Worm (Caenorhabditis elegans): ENCODE data around the gene srd-63.

The srd-63 gene

ce11 chrV:16370039-16370438 lies 23.6 kb downstream of the srd-63 start (continued):
- TF ChIP-seq rec-8 (tag; optimal IDR thresholded peaks at IDR 0.05) (peak; percentile 81 to 89), ama-1 (optimal IDR thresholded peaks at IDR 0.05) (no peak), ama-1 (GFP tag; optimal IDR thresholded peaks at IDR 0.05) (peak; percentile 51 to 59), somi-1 (GFP tag; optimal IDR thresholded peaks at IDR 0.05) (peak; percentile 45), snpc-4 (GFP tag; optimal IDR thresholded peaks at IDR 0.05) (peak; percentile 80), snpc-4 (tag; optimal IDR thresholded peaks at IDR 0.05) (peak; percentile 39 to 89 (median 82)), bed-2 (GFP tag; IDR thresholded peaks at IDR 0.05) (0 out of 2 replicates have a peak, but pooled peaks have one; percentile 60), hrde-1 (tag; optimal IDR thresholded peaks at IDR 0.05; ENCODE audit: borderline replicate concordance) (peak; percentile 89), nhr-27 (tag; optimal IDR thresholded peaks at IDR 0.05) (peak; percentile 67), D2030.7 (GFP tag; IDR thresholded peaks at IDR 0.05) (peak; percentile 89), sdz-38 (tag; optimal IDR thresholded peaks at IDR 0.05) (no peak), lin-26 (GFP tag; IDR thresholded peaks at IDR 0.05) (peak; percentile 93), aptf-3 (GFP tag; IDR thresholded peaks at IDR 0.05) (0 out of 2 replicates have a peak, but pooled peaks have one; percentile 35), F39B2.1 (GFP tag; IDR thresholded peaks at IDR 0.05) (no peak), hmg-1.2 (GFP tag; IDR thresholded peaks at IDR 0.05) (peak; percentile 77), lsy-27 (tag; optimal IDR thresholded peaks at IDR 0.05; ENCODE audit: borderline replicate concordance, insufficient read depth) (peak; percentile 59)

DNA sequence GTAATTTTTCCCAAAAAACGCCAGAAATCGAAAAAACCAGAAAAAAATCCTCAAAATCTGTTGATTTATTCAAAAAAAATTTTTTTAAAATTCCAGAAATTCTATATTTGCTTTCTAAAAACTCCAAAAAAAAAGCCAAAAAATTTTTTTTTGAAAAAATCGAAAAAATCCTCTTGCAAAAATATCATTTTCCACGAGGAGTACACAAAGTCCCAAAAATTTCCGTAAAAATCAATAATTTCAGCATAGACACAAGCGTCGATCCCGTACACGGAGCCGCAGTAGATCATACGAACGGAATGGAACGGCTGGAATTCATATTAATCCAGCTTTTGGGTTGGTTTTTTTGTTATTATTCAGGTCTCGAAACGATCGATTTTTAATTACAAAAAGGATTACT lies 25.5 kb downstream of the srd-63 start:
- TF ChIP-seq dpl-1 (GFP tag; optimal IDR thresholded peaks at IDR 0.05) (no peak), lag-1 (GFP tag; IDR thresholded peaks at IDR 0.05) (no peak), hmg-20 (GFP tag; IDR thresholded peaks at IDR 0.05) (no peak), F49E8.2 (tag; optimal IDR thresholded peaks at IDR 0.05; ENCODE audit: insufficient read depth) (no peak), madf-3 (GFP tag; IDR thresholded peaks at IDR 0.05) (no peak)

DNA sequence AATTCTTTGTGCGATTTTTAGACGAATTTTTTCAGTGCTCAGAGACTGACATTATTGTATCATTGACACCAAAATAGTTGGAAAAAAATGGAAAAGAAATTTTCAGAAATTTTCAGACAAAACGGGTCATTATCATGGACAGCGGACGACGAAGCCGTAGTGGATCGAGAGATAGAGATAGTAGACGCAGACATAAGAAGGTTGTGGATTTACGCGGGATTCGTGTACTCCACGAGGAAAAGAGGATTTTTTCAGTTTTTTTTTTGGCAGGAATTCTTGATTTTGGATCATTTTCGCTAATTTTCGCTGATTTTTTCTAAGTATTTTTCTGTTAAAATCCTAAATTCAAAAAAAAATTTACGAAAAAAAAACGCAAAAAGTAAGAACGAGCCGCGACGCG lies 26.1 kb downstream of the srd-63 start, which contains the start of gene W08G11.3:
W08G11.3 (plus strand) TSS at position 107 of the 400 bp plus-strand sequence.
- TF ChIP-seq lin-26 (GFP tag; IDR thresholded peaks at IDR 0.05) (no peak), egl-44 (GFP tag; IDR thresholded peaks at IDR 0.05) (no peak), ztf-25 (GFP tag; IDR thresholded peaks at IDR 0.05) (no peak), dpl-1 (GFP tag; optimal IDR thresholded peaks at IDR 0.05) (no peak), somi-1 (GFP tag; optimal IDR thresholded peaks at IDR 0.05) (no peak), B0019.2 (GFP tag; conservative IDR thresholded peaks at IDR 0.05) (0 out of 2 replicates have a peak, but pooled peaks have one; percentile 34), attf-5 (GFP tag; optimal IDR thresholded peaks at IDR 0.05) (no peak), Y56A3A.18 (GFP tag; IDR thresholded peaks at IDR 0.05) (0 out of 2 replicates have a peak, but pooled peaks have one; percentile 42), nfyb-1 (GFP tag; IDR thresholded peaks at IDR 0.05) (0 out of 2 replicates have a peak, but pooled peaks have one; percentile 14), ztf-18 (tag; optimal IDR thresholded peaks at IDR 0.05) (no peak), B0336.3 (GFP tag; IDR thresholded peaks at IDR 0.05) (peak; percentile 21; the same call in 1 of the 2 replicates), lin-54 (GFP tag; optimal IDR thresholded peaks at IDR 0.05) (no peak), him-1 (tag; optimal IDR thresholded peaks at IDR 0.05) (no peak), Y95B8A.8 (GFP tag; IDR thresholded peaks at IDR 0.05) (0 out of 2 replicates have a peak, but pooled peaks have one; percentile 25)

DNA sequence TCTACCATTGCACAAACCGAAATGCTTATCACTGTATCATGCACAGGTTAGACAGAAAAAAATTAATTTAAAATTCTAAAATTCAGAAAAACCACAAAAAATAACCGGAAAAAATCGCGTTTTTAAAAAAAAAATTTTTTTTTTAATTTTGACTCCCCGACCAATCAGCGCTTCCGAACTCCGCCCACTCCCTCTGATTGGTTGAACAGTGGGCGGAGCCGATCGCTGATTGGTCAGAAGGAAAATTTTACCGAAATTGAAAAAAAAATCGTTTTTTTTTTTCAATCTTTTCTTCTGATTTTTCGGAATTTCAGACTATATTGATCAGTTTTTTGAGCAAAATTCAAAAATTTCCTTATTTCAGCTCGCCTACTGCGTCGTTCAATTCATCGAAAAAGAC lies 32.3 kb downstream of the srd-63 start:
- no peak for TF ChIP-seq K12H6.12 (tag; optimal IDR thresholded peaks at IDR 0.05)
- TF ChIP-seq nfyb-1 (GFP tag; IDR thresholded peaks at IDR 0.05) = peak; percentile 98
- TF ChIP-seq attf-5 (GFP tag; optimal IDR thresholded peaks at IDR 0.05) = no peak
